Worm (Caenorhabditis elegans): ENCODE measurements around the gene slc-46A.
A peak's percentile ranks its signal among the peaks of the same experiment; 100 is the strongest.

The slc-46A gene

DNA sequence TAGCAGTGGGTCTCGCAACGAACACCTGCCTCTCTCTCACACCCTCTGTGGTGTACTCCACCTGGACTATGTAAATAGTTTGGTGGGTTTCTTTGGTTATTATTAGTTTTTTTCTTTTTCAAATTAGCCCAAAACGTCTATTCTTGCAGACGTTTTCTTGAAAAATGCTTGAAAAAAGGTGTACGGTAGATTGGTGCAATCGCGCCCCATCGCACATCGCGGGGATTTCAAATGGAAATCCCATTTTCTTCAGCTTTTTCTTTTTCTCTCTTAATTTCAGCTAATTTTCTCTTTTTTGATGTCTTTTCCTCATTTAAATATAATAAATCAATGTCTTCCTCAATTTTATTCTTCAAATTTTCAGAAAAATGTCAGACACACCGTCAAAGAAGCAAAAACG lies 35.1 kb downstream of the slc-46A start, which contains the start of gene Y4C6B.1:
Gene Y4C6B.1, plus strand, starts transcription at position 365 of the 400 bp plus-strand sequence.
- TF ChIP-seq med-1 (GFP tag; optimal IDR thresholded peaks at IDR 0.05; ENCODE audit: insufficient read depth), result no peak
- TF ChIP-seq ztf-29 (GFP tag; IDR thresholded peaks at IDR 0.05), result no peak
- no peak for TF ChIP-seq flt-1 (GFP tag; IDR thresholded peaks at IDR 0.05)
- TF ChIP-seq ref-1 (GFP tag; conservative IDR thresholded peaks at IDR 0.05), result no peak
- no peak for TF ChIP-seq ztf-23 (GFP tag; IDR thresholded peaks at IDR 0.05)
- TF ChIP-seq cog-1 (tag; optimal IDR thresholded peaks at IDR 0.05), result no peak
- no peak for TF ChIP-seq klf-2 (GFP tag; conservative IDR thresholded peaks at IDR 0.05)
- TF ChIP-seq T22C8.4 (GFP tag; IDR thresholded peaks at IDR 0.05), result no peak
- no peak for TF ChIP-seq tab-1 (GFP tag; IDR thresholded peaks at IDR 0.05)

DNA sequence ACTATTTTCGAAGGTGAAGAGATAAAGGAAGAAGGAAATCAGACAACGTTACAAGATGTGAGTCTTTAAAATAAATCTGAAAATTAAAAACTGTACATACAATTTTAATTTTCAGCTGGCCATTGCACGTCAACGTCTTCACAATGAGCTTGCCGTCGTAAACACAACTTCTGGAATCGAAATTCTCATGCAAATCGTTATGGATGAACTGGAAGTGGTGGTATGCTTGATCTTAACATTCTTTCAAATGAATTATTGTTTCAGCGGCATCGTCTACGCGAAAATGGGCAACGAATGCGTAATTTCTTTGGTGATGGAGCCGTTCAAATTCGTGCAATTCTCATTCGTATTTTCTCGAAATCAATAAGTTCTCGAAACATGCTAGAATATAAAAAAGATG lies 35.5 kb downstream of the slc-46A start:
- TF ChIP-seq cog-1 (tag; optimal IDR thresholded peaks at IDR 0.05) (no peak), ref-1 (GFP tag; conservative IDR thresholded peaks at IDR 0.05) (no peak), ztf-23 (GFP tag; IDR thresholded peaks at IDR 0.05) (no peak)

DNA sequence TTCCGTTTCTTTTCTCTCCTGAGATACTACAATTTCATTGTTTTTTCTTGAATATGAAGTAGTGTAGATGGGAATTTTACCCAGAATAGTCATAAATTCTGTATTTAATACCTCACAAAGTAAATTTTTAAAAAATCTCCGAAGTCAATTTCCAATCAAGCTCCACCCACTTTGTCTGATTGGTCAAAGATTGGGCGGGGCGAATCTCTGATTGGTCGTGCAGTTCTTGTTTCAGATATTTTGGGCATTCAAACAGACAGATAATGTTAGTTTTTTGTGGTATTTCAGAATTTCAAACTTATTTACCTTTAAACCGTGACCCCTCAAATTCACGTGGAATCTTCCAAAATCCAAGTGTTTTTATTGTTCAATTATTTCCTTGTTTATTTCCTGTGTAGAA lies 41.5 kb downstream of the slc-46A start, which contains the start of gene F41H10.5:
Gene F41H10.5, plus strand, starts transcription at position 375 of the 400 bp plus-strand sequence.
- TF ChIP-seq ztf-23 (GFP tag; IDR thresholded peaks at IDR 0.05) (no peak), tab-1 (GFP tag; IDR thresholded peaks at IDR 0.05) (no peak), T22C8.4 (GFP tag; IDR thresholded peaks at IDR 0.05) (no peak), flt-1 (GFP tag; IDR thresholded peaks at IDR 0.05) (no peak), klf-2 (GFP tag; conservative IDR thresholded peaks at IDR 0.05) (no peak), cog-1 (tag; optimal IDR thresholded peaks at IDR 0.05) (no peak), med-1 (GFP tag; optimal IDR thresholded peaks at IDR 0.05; ENCODE audit: insufficient read depth) (no peak), ztf-29 (GFP tag; IDR thresholded peaks at IDR 0.05) (no peak), ref-1 (GFP tag; conservative IDR thresholded peaks at IDR 0.05) (no peak)

DNA sequence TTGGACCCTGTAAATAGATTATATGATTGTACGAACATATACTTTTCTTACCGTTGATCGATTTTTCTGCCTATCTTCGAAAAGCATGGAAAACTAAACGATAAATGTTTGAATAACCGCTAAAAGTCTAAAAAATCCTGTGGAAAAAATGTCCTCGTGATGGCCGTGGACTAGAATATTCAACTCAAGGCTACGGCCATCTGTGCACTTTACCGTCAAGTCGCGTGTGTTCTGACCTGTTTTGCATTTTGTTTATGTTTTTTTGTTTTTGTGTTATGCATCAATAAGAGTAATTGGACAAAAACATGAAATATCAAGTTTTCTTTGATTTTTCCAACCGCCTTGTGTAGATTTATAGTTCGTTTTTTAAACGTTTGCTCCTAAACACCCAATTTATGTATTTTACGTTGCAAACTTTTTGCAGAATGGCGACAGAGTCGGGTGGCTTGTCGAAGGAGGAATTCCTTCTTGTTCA lies 45.1 kb downstream of the slc-46A start, which contains the start of the genes hda-6 and F41H10.4:
Gene hda-6, minus strand, starts transcription at position 172 of the 475 bp plus-strand sequence.
Gene F41H10.4, plus strand, starts transcription at position 425 of the 475 bp plus-strand sequence.
- TF ChIP-seq flt-1 (GFP tag; IDR thresholded peaks at IDR 0.05), result no peak
- no peak for TF ChIP-seq ztf-29 (GFP tag; IDR thresholded peaks at IDR 0.05)
- TF ChIP-seq cog-1 (tag; optimal IDR thresholded peaks at IDR 0.05), result no peak
- no peak for TF ChIP-seq ztf-23 (GFP tag; IDR thresholded peaks at IDR 0.05)
- no peak for TF ChIP-seq ref-1 (GFP tag; conservative IDR thresholded peaks at IDR 0.05)
- TF ChIP-seq tab-1 (GFP tag; IDR thresholded peaks at IDR 0.05), result no peak
- TF ChIP-seq klf-2 (GFP tag; conservative IDR thresholded peaks at IDR 0.05), result no peak
- TF ChIP-seq med-1 (GFP tag; optimal IDR thresholded peaks at IDR 0.05; ENCODE audit: insufficient read depth), result no peak
- no peak for TF ChIP-seq T22C8.4 (GFP tag; IDR thresholded peaks at IDR 0.05)

DNA sequence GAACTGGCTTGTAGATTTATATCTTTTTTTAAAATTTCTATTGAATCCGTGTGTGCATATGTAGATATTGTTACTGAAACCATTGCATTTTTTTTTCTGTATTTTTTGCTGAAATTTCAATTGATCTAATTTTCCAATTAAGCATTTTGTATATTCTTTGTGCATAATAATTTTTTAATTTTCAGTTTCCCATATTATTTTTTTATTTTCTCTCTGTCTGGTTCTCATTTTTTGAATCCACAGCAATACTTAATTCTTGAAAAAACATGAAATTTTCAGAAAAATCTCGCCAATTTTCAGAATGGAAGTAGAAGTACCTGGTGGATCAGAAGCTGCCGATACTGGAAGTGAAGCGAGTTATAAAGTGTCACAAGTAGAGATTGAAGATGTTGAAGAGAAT lies 47.5 kb downstream of the slc-46A start, which contains the start of gene sand-1:
Gene sand-1, plus strand, starts transcription at position 301 of the 400 bp plus-strand sequence.
- TF ChIP-seq ref-1 (GFP tag; conservative IDR thresholded peaks at IDR 0.05), result no peak
- no peak for TF ChIP-seq med-1 (GFP tag; optimal IDR thresholded peaks at IDR 0.05; ENCODE audit: insufficient read depth)
- no peak for TF ChIP-seq klf-2 (GFP tag; conservative IDR thresholded peaks at IDR 0.05)
- no peak for TF ChIP-seq ztf-29 (GFP tag; IDR thresholded peaks at IDR 0.05)
- TF ChIP-seq T22C8.4 (GFP tag; IDR thresholded peaks at IDR 0.05), result no peak
- TF ChIP-seq tab-1 (GFP tag; IDR thresholded peaks at IDR 0.05), result no peak
- TF ChIP-seq cog-1 (tag; optimal IDR thresholded peaks at IDR 0.05), result no peak
- no peak for TF ChIP-seq flt-1 (GFP tag; IDR thresholded peaks at IDR 0.05)
- no peak for TF ChIP-seq ztf-23 (GFP tag; IDR thresholded peaks at IDR 0.05)

DNA sequence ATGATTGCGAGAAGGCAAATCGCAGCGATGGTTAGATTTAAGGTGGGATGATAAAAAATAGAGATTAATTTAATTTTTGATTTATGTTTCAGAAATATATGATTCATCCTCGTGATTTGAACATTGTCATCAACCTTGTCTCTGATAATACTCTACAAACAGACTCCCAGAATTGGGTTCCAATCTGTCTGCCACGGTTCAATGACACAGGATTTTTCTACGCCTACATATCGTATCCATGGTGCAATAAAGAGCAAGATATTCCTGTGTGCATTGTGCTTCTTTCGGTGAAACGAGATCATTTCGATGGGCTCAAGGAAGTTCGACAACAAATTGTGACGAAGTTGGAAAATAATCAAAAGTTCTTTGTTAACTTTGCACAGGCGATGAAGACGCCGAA lies 48.8 kb downstream of the slc-46A start:
- TF ChIP-seq ztf-29 (GFP tag; IDR thresholded peaks at IDR 0.05) (no peak), ztf-23 (GFP tag; IDR thresholded peaks at IDR 0.05) (no peak), ref-1 (GFP tag; conservative IDR thresholded peaks at IDR 0.05) (no peak), klf-2 (GFP tag; conservative IDR thresholded peaks at IDR 0.05) (no peak), cog-1 (tag; optimal IDR thresholded peaks at IDR 0.05) (no peak), tab-1 (GFP tag; IDR thresholded peaks at IDR 0.05) (no peak), flt-1 (GFP tag; IDR thresholded peaks at IDR 0.05) (no peak), T22C8.4 (GFP tag; IDR thresholded peaks at IDR 0.05) (no peak), med-1 (GFP tag; optimal IDR thresholded peaks at IDR 0.05; ENCODE audit: insufficient read depth) (no peak)

DNA sequence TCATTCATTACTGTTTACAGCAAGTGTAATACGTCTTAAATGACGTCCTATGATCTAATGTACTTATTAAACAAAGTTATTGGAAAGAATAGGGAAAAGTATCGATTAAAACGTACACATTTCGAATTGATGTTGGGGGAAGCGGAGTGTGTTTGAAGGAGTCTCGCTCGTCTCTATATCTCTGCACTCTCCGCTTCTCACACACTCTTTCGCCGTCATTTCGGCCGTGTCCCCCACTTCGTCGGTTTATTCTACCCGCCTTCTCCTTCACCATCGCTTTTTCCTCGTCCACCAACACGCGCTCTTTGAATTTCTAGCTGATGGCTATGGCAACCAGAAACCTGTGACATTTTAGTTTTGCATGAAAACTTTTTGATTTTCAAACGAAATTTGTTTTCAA lies 49.8 kb downstream of the slc-46A start:
- TF ChIP-seq T22C8.4 (GFP tag; IDR thresholded peaks at IDR 0.05), result peak; percentile 68
- TF ChIP-seq flt-1 (GFP tag; IDR thresholded peaks at IDR 0.05), result no peak

DNA sequence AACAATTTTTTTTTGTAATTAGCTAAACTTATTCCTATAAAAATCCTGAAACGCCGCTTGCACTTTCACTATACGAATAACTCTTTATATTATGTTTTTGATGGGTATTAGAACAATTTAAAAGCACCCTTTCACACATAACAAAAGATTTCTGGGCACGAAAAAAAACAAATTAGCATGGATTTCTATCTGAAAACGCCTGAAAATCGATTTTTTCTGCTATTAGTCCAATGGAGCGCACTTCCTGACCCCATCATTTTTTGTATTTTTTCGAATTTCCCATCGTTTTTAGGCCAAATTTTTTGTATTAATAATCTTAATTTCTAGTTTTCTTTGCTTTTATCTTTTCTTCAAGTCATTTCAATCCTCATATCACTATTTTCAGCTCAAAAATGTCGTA lies 50.4 kb downstream of the slc-46A start, which contains the start of gene F41H10.3:
Gene F41H10.3, plus strand, starts transcription at position 388 of the 400 bp plus-strand sequence.
- TF ChIP-seq klf-2 (GFP tag; conservative IDR thresholded peaks at IDR 0.05), result no peak
- TF ChIP-seq ztf-29 (GFP tag; IDR thresholded peaks at IDR 0.05), result no peak
- no peak for TF ChIP-seq med-1 (GFP tag; optimal IDR thresholded peaks at IDR 0.05; ENCODE audit: insufficient read depth)
- no peak for TF ChIP-seq tab-1 (GFP tag; IDR thresholded peaks at IDR 0.05)
- no peak for TF ChIP-seq ztf-23 (GFP tag; IDR thresholded peaks at IDR 0.05)
- no peak for TF ChIP-seq T22C8.4 (GFP tag; IDR thresholded peaks at IDR 0.05)
- no peak for TF ChIP-seq cog-1 (tag; optimal IDR thresholded peaks at IDR 0.05)
- TF ChIP-seq ref-1 (GFP tag; conservative IDR thresholded peaks at IDR 0.05), result no peak
- no peak for TF ChIP-seq flt-1 (GFP tag; IDR thresholded peaks at IDR 0.05)

DNA sequence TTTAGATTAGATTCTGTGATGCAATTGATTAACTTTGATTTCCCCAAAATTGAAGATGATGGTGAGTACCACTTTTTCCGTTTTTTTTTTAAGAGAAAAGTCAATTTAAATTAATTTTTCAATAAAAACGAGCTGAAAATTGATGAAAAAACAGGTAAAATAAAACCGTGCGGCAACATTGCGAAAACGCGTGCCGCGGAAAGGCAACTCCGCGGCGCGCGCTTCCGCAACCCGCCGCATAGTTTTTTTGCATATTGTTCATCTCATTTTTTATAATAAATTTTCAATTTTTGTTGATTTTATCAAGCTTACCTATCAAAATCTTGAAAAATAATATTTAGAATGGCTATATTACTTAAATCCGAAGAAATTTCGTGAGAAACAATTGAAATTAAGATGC lies 51.9 kb downstream of the slc-46A start:
- TF ChIP-seq T22C8.4 (GFP tag; IDR thresholded peaks at IDR 0.05) (peak; percentile 57; the same call in 1 of the 2 replicates), cog-1 (tag; optimal IDR thresholded peaks at IDR 0.05) (peak; percentile 26), ztf-29 (GFP tag; IDR thresholded peaks at IDR 0.05) (0 out of 2 replicates have a peak, but pooled peaks have one; percentile 29), tab-1 (GFP tag; IDR thresholded peaks at IDR 0.05) (peak; percentile 39; the same call in 1 of the 2 replicates), flt-1 (GFP tag; IDR thresholded peaks at IDR 0.05) (peak; percentile 85), med-1 (GFP tag; optimal IDR thresholded peaks at IDR 0.05; ENCODE audit: insufficient read depth) (peak; percentile 34), ref-1 (GFP tag; conservative IDR thresholded peaks at IDR 0.05) (0 out of 2 replicates have a peak, but pooled peaks have one; percentile 19), klf-2 (GFP tag; conservative IDR thresholded peaks at IDR 0.05) (no peak), ztf-23 (GFP tag; IDR thresholded peaks at IDR 0.05) (0 out of 2 replicates have a peak, but pooled peaks have one; percentile 25)

DNA sequence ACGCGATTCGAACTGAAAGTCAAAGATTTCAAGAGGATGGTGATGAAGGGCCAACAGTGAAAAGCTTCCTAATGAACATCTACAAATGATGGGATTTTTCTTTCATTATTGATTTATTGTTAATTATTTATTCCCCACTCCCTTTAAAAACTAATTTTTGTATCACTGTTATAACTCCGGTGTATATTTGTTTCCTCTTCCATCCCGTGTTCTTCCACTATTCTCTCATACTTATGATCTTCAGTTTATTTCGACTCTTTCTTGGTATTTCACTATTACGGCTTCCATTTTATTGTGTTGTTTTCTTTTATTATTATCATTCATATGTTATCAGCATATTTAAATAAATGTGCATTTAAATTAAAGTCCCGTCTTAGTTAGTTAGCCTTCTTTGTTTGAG lies 55.3 kb downstream of the slc-46A start:
- TF ChIP-seq ztf-29 (GFP tag; IDR thresholded peaks at IDR 0.05) (no peak), med-1 (GFP tag; optimal IDR thresholded peaks at IDR 0.05; ENCODE audit: insufficient read depth) (no peak), cog-1 (tag; optimal IDR thresholded peaks at IDR 0.05) (no peak), klf-2 (GFP tag; conservative IDR thresholded peaks at IDR 0.05) (no peak), tab-1 (GFP tag; IDR thresholded peaks at IDR 0.05) (no peak), flt-1 (GFP tag; IDR thresholded peaks at IDR 0.05) (no peak), T22C8.4 (GFP tag; IDR thresholded peaks at IDR 0.05) (no peak)

All from whole organism, midembryonic.